Worm (Caenorhabditis elegans) whole organism, L4 larva: Measurements from ENCODE around the gene srw-140.

Experiments used
- T20F7.1 ChIP-seq: fragments of 200-800 bp; sonication (Bioruptor generic); optimal IDR thresholded peaks from 2 replicates; lab custom pipeline; 2018; ENCODE audit warnings: mild to moderate bottlenecking, missing genetic modification characterization, missing compliant biosample characterization
- Y5F2A.4 ChIP-seq: fragments of 200-800 bp; sonication (Bioruptor generic); optimal IDR thresholded peaks from 2 replicates; lab custom pipeline; 2018; ENCODE audit warnings: mild to moderate bottlenecking, missing genetic modification characterization, missing compliant biosample characterization
- aly-2 ChIP-seq: sonication (generic microtip); optimal IDR thresholded peaks from 2 replicates; lab custom pipeline; 2018; ENCODE audit warnings: missing biosample characterization, missing genetic modification characterization
- ama-1 ChIP-seq: fragments of 150-350 bp; optimal IDR thresholded peaks from 2 replicates; lab custom pipeline; 2014; ENCODE audit warnings: inconsistent platforms, mixed read lengths
- arid-1 ChIP-seq: fragments of 200-800 bp; sonication (Bioruptor generic); conservative IDR thresholded peaks from 2 replicates; pipeline ENCODE4 v1.3.6; 2022; ENCODE audit warnings: missing genetic modification reagents, missing genetic modification characterization, missing compliant biosample characterization
- ceh-82 ChIP-seq: sonication (generic microtip); optimal IDR thresholded peaks from 2 replicates; lab custom pipeline; 2017; ENCODE audit warnings: missing biosample characterization, missing genetic modification characterization
- cey-2 ChIP-seq: sonication (generic microtip); optimal IDR thresholded peaks from 3 replicates; lab custom pipeline; 2017; ENCODE audit warnings: missing genetic modification characterization, mild to moderate bottlenecking, missing compliant biosample characterization, antibody characterized with exemption, borderline replicate concordance; ENCODE audit not compliant: insufficient read depth
- daf-16 ChIP-seq, 3 experiments: sonication (generic microtip); optimal IDR thresholded peaks; 2 replicates each; lab custom pipeline; 2016 to 2017; ENCODE audit warnings: missing genetic modification characterization in 3 of 3, missing genetic modification reagents in 3 of 3, mild to moderate bottlenecking in 2 of 3, missing compliant biosample characterization in 2 of 3, missing biosample characterization in 1 of 3, moderate library complexity in 1 of 3
- daf-19 ChIP-seq: fragments of 200-800 bp; sonication (Bioruptor generic); conservative IDR thresholded peaks from 2 replicates; pipeline ENCODE4 v1.3.6; 2022; ENCODE audit warnings: missing genetic modification characterization, missing compliant biosample characterization
- daf-8 ChIP-seq: fragments of 200-800 bp; sonication (Bioruptor generic); IDR thresholded peaks from 2 replicates; pipeline ENCODE4 v1.3.6; 2022; ENCODE audit warnings: missing genetic modification characterization, missing compliant biosample characterization
- dmd-6 ChIP-seq: fragments of 200-800 bp; sonication (Bioruptor generic); IDR thresholded peaks from 2 replicates; pipeline ENCODE4 v1.3.6; 2022; ENCODE audit warnings: missing genetic modification reagents, missing genetic modification characterization, missing compliant biosample characterization
- dmd-9 ChIP-seq: fragments of 200-800 bp; sonication (Bioruptor generic); IDR thresholded peaks from 2 replicates; pipeline ENCODE4 v1.3.6; 2022; ENCODE audit warnings: missing genetic modification reagents, missing genetic modification characterization, missing compliant biosample characterization
- egl-27 ChIP-seq: sonication (generic microtip); optimal IDR thresholded peaks from 3 replicates; lab custom pipeline; 2017; ENCODE audit warnings: missing biosample characterization, missing genetic modification reagents, missing genetic modification characterization
- hlh-11 ChIP-seq: fragments of 200-800 bp; sonication (Bioruptor generic); optimal IDR thresholded peaks from 2 replicates; lab custom pipeline; 2018; ENCODE audit warnings: mild to moderate bottlenecking, missing genetic modification characterization, missing compliant biosample characterization
- jun-1 ChIP-seq: fragments of 150-350 bp; optimal IDR thresholded peaks from 2 replicates; lab custom pipeline; 2014; ENCODE audit warnings: missing biosample characterization, missing genetic modification reagents, missing genetic modification characterization
- lin-13 ChIP-seq: fragments of 150-350 bp; optimal IDR thresholded peaks from 2 replicates; lab custom pipeline; 2014; ENCODE audit warnings: missing biosample characterization, missing genetic modification reagents, missing genetic modification characterization
- lin-38 ChIP-seq: fragments of 200-800 bp; sonication (Bioruptor generic); IDR thresholded peaks from 2 replicates; pipeline ENCODE4 v1.3.6; 2022; ENCODE audit warnings: missing genetic modification reagents, missing genetic modification characterization, missing compliant biosample characterization
- lsy-2 ChIP-seq, 2 experiments: fragments of 150-350 bp in 1 of 2; sonication (generic microtip) in 1 of 2; optimal IDR thresholded peaks; 2 replicates each; lab custom pipeline; 2014 to 2017; ENCODE audit warnings: missing biosample characterization in 2 of 2, missing genetic modification characterization in 2 of 2
- mep-1 ChIP-seq: fragments of 150-350 bp; sonication (generic microtip); optimal IDR thresholded peaks from 3 replicates; lab custom pipeline; 2014; ENCODE audit warnings: missing biosample characterization, missing genetic modification characterization
- mxl-2 ChIP-seq: fragments of 200-800 bp; sonication (Bioruptor generic); conservative IDR thresholded peaks from 2 replicates; pipeline ENCODE4 v1.3.6; 2022; ENCODE audit warnings: missing genetic modification reagents, missing genetic modification characterization, missing compliant biosample characterization
- nhr-10 ChIP-seq: fragments of 150-350 bp; optimal IDR thresholded peaks from 2 replicates; lab custom pipeline; 2014; ENCODE audit warnings: missing biosample characterization, missing genetic modification characterization
- nhr-102 ChIP-seq: sonication (generic microtip); optimal IDR thresholded peaks from 2 replicates; lab custom pipeline; 2016; ENCODE audit warnings: mild to moderate bottlenecking, missing genetic modification characterization, moderate library complexity, missing compliant biosample characterization
- nhr-237 ChIP-seq: sonication (generic microtip); optimal IDR thresholded peaks from 2 replicates; lab custom pipeline; 2017; ENCODE audit warnings: missing biosample characterization, missing genetic modification characterization
- nhr-25 ChIP-seq: sonication (generic microtip); optimal IDR thresholded peaks from 2 replicates; lab custom pipeline; 2017; ENCODE audit warnings: missing genetic modification characterization, mild to moderate bottlenecking, missing compliant biosample characterization, antibody characterized with exemption, moderate library complexity, borderline replicate concordance; ENCODE audit not compliant: insufficient read depth
- nhr-28 ChIP-seq: fragments of 150-350 bp; optimal IDR thresholded peaks from 2 replicates; lab custom pipeline; 2014; ENCODE audit warnings: missing biosample characterization, missing genetic modification characterization
- nhr-41 ChIP-seq: fragments of 200-800 bp; sonication (Bioruptor generic); IDR thresholded peaks from 2 replicates; pipeline ENCODE4 v1.3.6; 2022; ENCODE audit warnings: missing genetic modification reagents, missing genetic modification characterization, missing compliant biosample characterization
- nhr-42 ChIP-seq: fragments of 200-800 bp; sonication (Bioruptor generic); IDR thresholded peaks from 2 replicates; pipeline ENCODE4 v1.3.6; 2022; ENCODE audit warnings: missing genetic modification characterization, missing compliant biosample characterization
- nhr-48 ChIP-seq: sonication (generic microtip); optimal IDR thresholded peaks from 2 replicates; lab custom pipeline; 2016; ENCODE audit warnings: mild to moderate bottlenecking, missing genetic modification characterization, missing compliant biosample characterization
- nhr-6 ChIP-seq: fragments of 150-350 bp; optimal IDR thresholded peaks from 2 replicates; lab custom pipeline; 2014; ENCODE audit warnings: missing biosample characterization, missing genetic modification characterization
- nhr-76 ChIP-seq: fragments of 150-350 bp; optimal IDR thresholded peaks from 2 replicates; lab custom pipeline; 2014; ENCODE audit warnings: missing biosample characterization, missing genetic modification characterization
- php-3 ChIP-seq: fragments of 200-800 bp; sonication (Bioruptor generic); IDR thresholded peaks from 2 replicates; pipeline ENCODE4 v1.3.6; 2022; ENCODE audit warnings: missing genetic modification reagents, missing genetic modification characterization, missing compliant biosample characterization
- pqm-1 ChIP-seq: sonication (generic microtip); optimal IDR thresholded peaks from 2 replicates; lab custom pipeline; 2017; ENCODE audit warnings: missing biosample characterization, missing genetic modification characterization
- set-16 ChIP-seq: fragments of 200-800 bp; sonication (Bioruptor generic); IDR thresholded peaks from 2 replicates; pipeline ENCODE4 v1.3.6; 2022; ENCODE audit warnings: missing genetic modification reagents, missing genetic modification characterization, missing compliant biosample characterization
- unc-39 ChIP-seq: sonication (generic microtip); optimal IDR thresholded peaks from 2 replicates; lab custom pipeline; 2017; ENCODE audit warnings: missing biosample characterization, missing genetic modification characterization
- zag-1 ChIP-seq: fragments of 150-350 bp; optimal IDR thresholded peaks from 2 replicates; lab custom pipeline; 2014; ENCODE audit warnings: missing biosample characterization, missing genetic modification characterization
- zip-2 ChIP-seq: fragments of 150-350 bp; optimal IDR thresholded peaks from 2 replicates; lab custom pipeline; 2014; ENCODE audit warnings: missing biosample characterization, missing genetic modification characterization
- ztf-11 ChIP-seq: fragments of 150-350 bp; optimal IDR thresholded peaks from 2 replicates; lab custom pipeline; 2014; ENCODE audit warnings: missing biosample characterization, missing genetic modification characterization

srw-140 gene

DNA sequence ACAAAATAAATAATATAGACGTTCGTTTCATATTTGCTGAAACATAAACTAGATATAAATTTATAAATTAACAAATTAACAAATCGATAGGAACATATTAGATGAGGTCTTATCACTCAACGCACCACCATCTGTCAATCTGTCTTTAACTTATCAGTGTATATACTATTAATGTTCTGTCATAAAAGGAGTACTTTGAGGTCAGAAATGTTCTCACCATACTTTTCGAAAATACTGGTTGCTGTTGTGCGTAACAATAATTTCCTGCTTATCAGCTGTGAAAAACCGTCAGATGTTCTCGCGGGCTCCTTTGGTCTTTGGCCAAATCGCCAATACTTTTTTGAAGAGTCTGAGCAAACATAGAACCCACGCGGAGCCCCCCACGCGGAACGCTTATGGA lies 27.0 kb downstream of the srw-140 start, which contains the start of gene C03A7.13 (continued):
- no peak for TF ChIP-seq ama-1
- peak; percentile 90 for TF ChIP-seq php-3 (GFP tag; lab: Robert Waterston, UW)
- TF ChIP-seq lsy-2 (tag; optimal IDR thresholded peaks at IDR 0.05; lab: Kevin White, UChicago): no peak
- no peak for TF ChIP-seq ceh-82
- TF ChIP-seq daf-16 (GFP tag; optimal IDR thresholded peaks at IDR 0.05; lab: Kevin White, UChicago): peak in 1 of 2 experiments; percentile 40
- peak; percentile 89 for TF ChIP-seq daf-16 (tag; optimal IDR thresholded peaks at IDR 0.05; lab: Kevin White, UChicago)
- peak; percentile 58 for TF ChIP-seq nhr-102 (tag; lab: Kevin White, UChicago)
- peak; percentile 92 for TF ChIP-seq dmd-6 (GFP tag; lab: Robert Waterston, UW)
- peak; percentile 77 for TF ChIP-seq hlh-11 (tag; lab: Kevin White, UChicago)
- TF ChIP-seq pqm-1: peak; percentile 78
- TF ChIP-seq mxl-2 (GFP tag; lab: Robert Waterston, UW): no peak
- TF ChIP-seq zip-2 (tag; lab: Kevin White, UChicago): no peak

- TF ChIP-seq nhr-28 (tag; lab: Kevin White, UChicago) (no peak), nhr-42 (no peak), T20F7.1 (GFP tag; lab: Kevin White, UChicago) (no peak), nhr-10 (tag; lab: Kevin White, UChicago) (no peak), egl-27 (tag; lab: Kevin White, UChicago) (no peak), lin-38 (GFP tag; lab: Robert Waterston, UW) (no peak), lin-13 (GFP tag; lab: Kevin White, UChicago) (no peak), aly-2 (tag; lab: Kevin White, UChicago) (no peak), cey-2 (tag; lab: Kevin White, UChicago) (no peak), mep-1 (tag; lab: Kevin White, UChicago) (no peak), arid-1 (GFP tag; lab: Robert Waterston, UW) (no peak), zag-1 (tag; lab: Kevin White, UChicago) (no peak), php-3 (GFP tag; lab: Robert Waterston, UW) (no peak), nhr-237 (tag; lab: Kevin White, UChicago) (no peak), unc-39 (tag; lab: Kevin White, UChicago) (no peak), ztf-11 (no peak), daf-19 (GFP tag; lab: Robert Waterston, UW) (no peak), set-16 (no peak), nhr-6 (tag; lab: Kevin White, UChicago) (no peak), dmd-9 (GFP tag; lab: Robert Waterston, UW) (no peak)
These were observed 29.0 kb downstream of the srw-140 start, which contains the start of gene abu-8 for ce11 chrV:5194508-5194907. TSS of gene abu-8 (minus strand) at chrV:5194608.

DNA sequence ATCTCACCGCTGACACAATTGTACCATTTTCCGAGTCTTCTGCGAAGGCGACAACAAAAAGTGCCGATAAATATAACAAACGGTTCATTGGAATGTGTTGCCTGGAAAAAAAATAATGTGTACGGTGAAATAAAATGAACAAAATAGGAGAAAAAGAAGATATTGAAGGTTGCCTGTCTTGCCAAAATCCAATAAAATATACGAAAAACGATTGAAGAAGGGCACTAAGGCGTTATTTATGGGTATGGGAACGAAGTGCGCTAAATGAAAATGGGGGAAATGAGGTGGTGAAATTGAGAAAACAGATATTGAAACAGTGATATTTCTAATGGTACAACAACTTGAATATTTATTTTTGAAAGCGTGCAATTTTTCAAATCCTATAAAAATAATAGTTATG lies 32.7 kb downstream of the srw-140 start, which contains the start of gene Y47A7.2:
TSS of gene Y47A7.2 (minus strand) at position 101 of the 400 bp plus-strand sequence.
- TF ChIP-seq nhr-76 (no peak), jun-1 (tag; lab: Kevin White, UChicago) (no peak), Y5F2A.4 (GFP tag; lab: Kevin White, UChicago) (no peak), nhr-28 (tag; lab: Kevin White, UChicago) (no peak), nhr-48 (no peak), nhr-10 (tag; lab: Kevin White, UChicago) (no peak), nhr-6 (tag; lab: Kevin White, UChicago) (no peak), nhr-25 (tag; lab: Kevin White, UChicago) (no peak), lin-38 (GFP tag; lab: Robert Waterston, UW) (no peak), lsy-2 (tag; optimal IDR thresholded peaks at IDR 0.05; lab: Kevin White, UChicago) (no peak), pqm-1 (no peak), nhr-41 (no peak), daf-8 (no peak)
